Fruit fly (Drosophila melanogaster) whole organism, embryonic: ENCODE measurements around the gene Dap160.

Experiments used
- BtbVII ChIP-seq: fragments of 200-800 bp; sonication (Bioruptor generic); optimal IDR thresholded peaks from 3 replicates; lab custom pipeline; 2017; ENCODE audit warnings: missing biosample characterization, mild to moderate bottlenecking, missing genetic modification characterization
- CG10147 ChIP-seq: fragments of 200-800 bp; sonication (Bioruptor generic); optimal IDR thresholded peaks from 2 replicates; lab custom pipeline; 2019; ENCODE audit warnings: missing biosample characterization, mild to moderate bottlenecking, missing genetic modification characterization, moderate library complexity
- CG11247 ChIP-seq: fragments of 200-800 bp; sonication (Bioruptor generic); IDR thresholded peaks from 2 replicates; pipeline ENCODE4 v1.3.6; 2022; ENCODE audit warnings: missing biosample characterization, missing genetic modification characterization
- CG11695 ChIP-seq: fragments of 200-800 bp; sonication (Bioruptor generic); IDR thresholded peaks from 3 replicates; pipeline ENCODE4 v1.3.6; 2022; ENCODE audit warnings: missing biosample characterization, missing genetic modification characterization
- CG11723 ChIP-seq: fragments of 200-800 bp; sonication (Bioruptor generic); optimal IDR thresholded peaks from 2 replicates; lab custom pipeline; 2017; ENCODE audit warnings: missing biosample characterization, mild to moderate bottlenecking, missing genetic modification characterization
- CG12071 ChIP-seq: fragments of 200-800 bp; sonication (Bioruptor generic); optimal IDR thresholded peaks from 3 replicates; lab custom pipeline; 2018; ENCODE audit warnings: missing biosample characterization, mild to moderate bottlenecking, missing genetic modification characterization
- CG1233 ChIP-seq: fragments of 200-800 bp; sonication (Bioruptor generic); optimal IDR thresholded peaks from 4 replicates; lab custom pipeline; 2018; ENCODE audit warnings: missing biosample characterization, mild to moderate bottlenecking, missing genetic modification characterization
- CG15269 ChIP-seq: fragments of 200-800 bp; sonication (Bioruptor generic); optimal IDR thresholded peaks from 2 replicates; lab custom pipeline; 2018; ENCODE audit warnings: missing biosample characterization, mild to moderate bottlenecking, missing genetic modification characterization, moderate library complexity
- CG15696 ChIP-seq: fragments of 200-800 bp; sonication (Bioruptor generic); optimal IDR thresholded peaks from 2 replicates; lab custom pipeline; 2019; ENCODE audit warnings: missing biosample characterization, mild to moderate bottlenecking, missing genetic modification characterization, moderate library complexity
- CG1603 ChIP-seq: fragments of 200-800 bp; sonication (Bioruptor generic); optimal IDR thresholded peaks from 2 replicates; lab custom pipeline; 2019; ENCODE audit warnings: missing biosample characterization, mild to moderate bottlenecking, missing genetic modification characterization, moderate library complexity
- CG17912 ChIP-seq: fragments of 200-800 bp; sonication (Bioruptor generic); optimal IDR thresholded peaks from 2 replicates; lab custom pipeline; 2018; ENCODE audit warnings: missing biosample characterization, mild to moderate bottlenecking, missing genetic modification characterization
- CG31388 ChIP-seq: fragments of 200-800 bp; sonication (Bioruptor generic); optimal IDR thresholded peaks from 2 replicates; lab custom pipeline; 2016; ENCODE audit warnings: missing biosample characterization, missing genetic modification characterization
- CG4617 ChIP-seq: fragments of 200-800 bp; sonication (Bioruptor generic); optimal IDR thresholded peaks from 3 replicates; lab custom pipeline; 2016; ENCODE audit warnings: missing biosample characterization, missing genetic modification characterization, borderline replicate concordance
- CG5245 ChIP-seq: fragments of 200-800 bp; sonication (Bioruptor generic); optimal IDR thresholded peaks from 3 replicates; lab custom pipeline; 2016; ENCODE audit warnings: missing biosample characterization, missing genetic modification characterization
- CG7372 ChIP-seq: fragments of 200-800 bp; sonication (Bioruptor generic); IDR thresholded peaks from 2 replicates; pipeline ENCODE4 v1.3.6; 2022; ENCODE audit warnings: missing biosample characterization, missing genetic modification characterization
- CG7745 ChIP-seq: fragments of 200-800 bp; sonication (Bioruptor generic); optimal IDR thresholded peaks from 2 replicates; lab custom pipeline; 2018; ENCODE audit warnings: missing biosample characterization, mild to moderate bottlenecking, missing genetic modification characterization, moderate library complexity
- CG8944 ChIP-seq: fragments of 200-800 bp; sonication (Bioruptor generic); optimal IDR thresholded peaks from 3 replicates; lab custom pipeline; 2016; ENCODE audit warnings: missing biosample characterization, missing genetic modification characterization
- CG9437 ChIP-seq: fragments of 200-800 bp; sonication (Bioruptor generic); optimal IDR thresholded peaks from 2 replicates; lab custom pipeline; 2018; ENCODE audit warnings: missing biosample characterization, mild to moderate bottlenecking, missing genetic modification characterization
- CG9609 ChIP-seq: fragments of 200-800 bp; sonication (Bioruptor generic); optimal IDR thresholded peaks from 3 replicates; lab custom pipeline; 2016; ENCODE audit warnings: missing biosample characterization, missing genetic modification characterization
- CrebB ChIP-seq: fragments of 200-800 bp; sonication (Bioruptor generic); optimal IDR thresholded peaks from 3 replicates; lab custom pipeline; 2018; ENCODE audit warnings: missing biosample characterization, mild to moderate bottlenecking, missing genetic modification characterization
- Dfd ChIP-seq, 2 experiments: fragments of >200 bp; optimal IDR thresholded peaks; 2 replicates each; lab custom pipeline; 2017; ENCODE audit warnings: missing biosample characterization in 2 of 2, missing genetic modification characterization in 2 of 2
- Dip3 ChIP-seq: fragments of 200-800 bp; sonication (Bioruptor generic); optimal IDR thresholded peaks from 3 replicates; lab custom pipeline; 2016; ENCODE audit warnings: missing biosample characterization, missing genetic modification characterization
- Fer3 ChIP-seq: fragments of 200-800 bp; sonication (Bioruptor generic); optimal IDR thresholded peaks from 2 replicates; lab custom pipeline; 2018; ENCODE audit warnings: missing biosample characterization, mild to moderate bottlenecking, missing genetic modification characterization, moderate library complexity
- GATAe ChIP-seq: fragments of 200-800 bp; sonication (Bioruptor generic); conservative IDR thresholded peaks from 2 replicates; pipeline ENCODE4 v1.3.6; 2022; ENCODE audit warnings: missing biosample characterization, missing genetic modification characterization
- Lpt ChIP-seq: fragments of >200 bp; optimal IDR thresholded peaks from 2 replicates; lab custom pipeline; 2018; ENCODE audit warnings: missing biosample characterization, missing genetic modification characterization
- MBD-R2 ChIP-seq: fragments of 200-800 bp; sonication (Bioruptor generic); IDR thresholded peaks from 2 replicates; pipeline ENCODE4 v1.3.6; 2022; ENCODE audit warnings: missing biosample characterization, missing genetic modification characterization
- MTF-1 ChIP-seq: fragments of 200-800 bp; sonication (Bioruptor generic); optimal IDR thresholded peaks from 2 replicates; lab custom pipeline; 2018; ENCODE audit warnings: missing biosample characterization, mild to moderate bottlenecking, missing genetic modification characterization, borderline replicate concordance
- Mad ChIP-seq: fragments of 200-800 bp; sonication (Bioruptor generic); optimal IDR thresholded peaks from 2 replicates; lab custom pipeline; 2016; ENCODE audit warnings: missing biosample characterization, missing genetic modification characterization
- Max ChIP-seq: fragments of 200-800 bp; sonication (Bioruptor generic); optimal IDR thresholded peaks from 2 replicates; lab custom pipeline; 2016; ENCODE audit warnings: missing biosample characterization, mild to moderate bottlenecking, missing genetic modification characterization
- Mes4 ChIP-seq: fragments of 200-800 bp; sonication (Bioruptor generic); optimal IDR thresholded peaks from 2 replicates; lab custom pipeline; 2016; ENCODE audit warnings: missing biosample characterization, missing genetic modification characterization
- Pdp1 ChIP-seq, 2 experiments: fragments of 200-800 bp; sonication (Bioruptor generic); optimal IDR thresholded peaks; 3 replicates each; lab custom pipeline; 2016; ENCODE audit warnings: missing biosample characterization in 2 of 2, missing genetic modification characterization in 2 of 2, mild to moderate bottlenecking in 1 of 2, moderate library complexity in 1 of 2
- Six4 ChIP-seq: fragments of 200-800 bp; sonication (Bioruptor generic); optimal IDR thresholded peaks from 2 replicates; lab custom pipeline; 2016; ENCODE audit warnings: missing biosample characterization, missing genetic modification characterization
- Vsx1 ChIP-seq: fragments of 200-800 bp; sonication (Bioruptor generic); optimal IDR thresholded peaks from 2 replicates; lab custom pipeline; 2017; ENCODE audit warnings: missing biosample characterization, mild to moderate bottlenecking, missing genetic modification characterization, missing genetic modification reagents
- btn ChIP-seq: fragments of 200-800 bp; sonication (Bioruptor generic); optimal IDR thresholded peaks from 2 replicates; lab custom pipeline; 2016; ENCODE audit warnings: missing biosample characterization, missing genetic modification characterization
- dpn ChIP-seq, 2 experiments: fragments of 200-800 bp; sonication (Bioruptor generic); optimal IDR thresholded peaks; 3 replicates each; lab custom pipeline; 2016; ENCODE audit warnings: missing biosample characterization in 2 of 2, missing genetic modification characterization in 2 of 2
- en ChIP-seq: fragments of 200-800 bp; sonication (Bioruptor generic); optimal IDR thresholded peaks from 2 replicates; lab custom pipeline; 2016; ENCODE audit warnings: missing biosample characterization, missing genetic modification characterization
- exex ChIP-seq: fragments of 200-800 bp; sonication (Bioruptor generic); optimal IDR thresholded peaks from 4 replicates; lab custom pipeline; 2018; ENCODE audit warnings: missing biosample characterization, mild to moderate bottlenecking, missing genetic modification characterization, moderate library complexity
- gcm ChIP-seq: fragments of 200-800 bp; sonication (Bioruptor generic); optimal IDR thresholded peaks from 2 replicates; lab custom pipeline; 2019; ENCODE audit warnings: missing biosample characterization, mild to moderate bottlenecking, missing genetic modification characterization, moderate library complexity
- jumu ChIP-seq: fragments of 200-800 bp; sonication (Bioruptor generic); optimal IDR thresholded peaks from 3 replicates; lab custom pipeline; 2016; ENCODE audit warnings: missing biosample characterization, missing genetic modification characterization
- knrl ChIP-seq: fragments of 200-800 bp; sonication (Bioruptor generic); IDR thresholded peaks from 3 replicates; pipeline ENCODE4 v1.3.6; 2022; ENCODE audit warnings: missing biosample characterization, missing genetic modification characterization; ENCODE audit not compliant: partially characterized antibody
- mld ChIP-seq: fragments of 200-800 bp; sonication (Bioruptor generic); IDR thresholded peaks from 3 replicates; pipeline ENCODE4 v1.3.6; 2022; ENCODE audit warnings: missing biosample characterization, missing genetic modification characterization; ENCODE audit not compliant: partially characterized antibody
- nom ChIP-seq: fragments of 200-800 bp; sonication (Bioruptor generic); optimal IDR thresholded peaks from 2 replicates; lab custom pipeline; 2017; ENCODE audit warnings: missing biosample characterization, missing genetic modification characterization, mild to moderate bottlenecking, moderate library complexity, missing genetic modification reagents
- prd ChIP-seq, 3 experiments: fragments of >200 bp in 2 of 3; fragments of 200-800 bp in 1 of 3; sonication (Bioruptor generic) in 1 of 3; optimal IDR thresholded peaks in 2 of 3; IDR thresholded peaks in 1 of 3; 2 replicates in 2 of 3; 3 replicates in 1 of 3; pipeline versions ENCODE4 v1.3.6 to Lab custom; 2017 to 2022; ENCODE audit warnings: missing biosample characterization in 1 of 3, missing genetic modification characterization in 1 of 3
- ranshi ChIP-seq: fragments of 200-800 bp; sonication (Bioruptor generic); IDR thresholded peaks from 2 replicates; pipeline ENCODE4 v1.3.6; 2022; ENCODE audit warnings: missing biosample characterization, missing genetic modification characterization
- slou ChIP-seq: fragments of 200-800 bp; sonication (Bioruptor generic); optimal IDR thresholded peaks from 3 replicates; lab custom pipeline; 2016; ENCODE audit warnings: missing biosample characterization, missing genetic modification characterization
- tgo ChIP-seq: fragments of 200-800 bp; sonication (Bioruptor generic); IDR thresholded peaks from 3 replicates; pipeline ENCODE4 v1.3.6; 2022; ENCODE audit warnings: missing biosample characterization, missing genetic modification characterization
- trem ChIP-seq: fragments of 200-800 bp; optimal IDR thresholded peaks from 3 replicates; lab custom pipeline; 2019; ENCODE audit warnings: missing biosample characterization, mild to moderate bottlenecking, missing genetic modification characterization, moderate library complexity
- vvl ChIP-seq: fragments of 200-800 bp; sonication (Bioruptor generic); IDR thresholded peaks from 2 replicates; pipeline ENCODE4 v1.3.6; 2022; ENCODE audit warnings: missing biosample characterization, missing genetic modification characterization

Dap160 gene

dm6 chr2L:21156156-21157040, 14.3 kb upstream of the Dap160 start, which contains the start of the genes Mpp6 and E2f2 (continued):
- TF ChIP-seq trem (tag; lab: Kevin White, UChicago) (peak; percentile 33), CG10147 (no peak), Mes4 (GFP tag; lab: Kevin White, UChicago) (no peak), CG11723 (GFP tag; lab: Kevin White, UChicago) (no peak), tgo (GFP tag; lab: Robert Waterston, UW) (peak; percentile 14; the same call in 1 of the 3 replicates), CG5245 (no peak), Mad (peak; percentile 23), Vsx1 (no peak), CrebB (tag; lab: Kevin White, UChicago) (no peak), CG1233 (GFP tag; lab: Kevin White, UChicago) (no peak), Fer3 (tag; lab: Kevin White, UChicago) (no peak), CG11247 (peak; percentile 71), dpn (GFP tag; optimal IDR thresholded peaks at IDR 0.05; lab: Kevin White, UChicago) (peak; percentile 27 to 45), btn (GFP tag; lab: Kevin White, UChicago) (no peak), CG9437 (peak; percentile 27), CG31388 (GFP tag; lab: Kevin White, UChicago) (no peak), Pdp1 (GFP tag; optimal IDR thresholded peaks at IDR 0.05; lab: Kevin White, UChicago) (peak in 1 of 2 experiments; percentile 16), CG15696 (no peak), nom (peak; percentile 11), CG15269 (tag; lab: Kevin White, UChicago) (no peak), slou (no peak), gcm (GFP tag; lab: Kevin White, UChicago) (no peak), CG11695 (no peak), CG7745 (tag; lab: Kevin White, UChicago) (no peak), Dip3 (GFP tag; lab: Kevin White, UChicago) (peak; percentile 29), mld (peak; percentile 84), CG4617 (peak; percentile 4), Lpt (GFP tag; lab: Kevin White, UChicago) (no peak), CG12071 (GFP tag; lab: Kevin White, UChicago) (no peak), vvl (GFP tag; lab: Robert Waterston, UW) (peak; percentile 63; the same call in 1 of the 2 replicates), knrl (GFP tag; lab: Robert Waterston, UW) (peak; percentile 84), Dfd (GFP tag; optimal IDR thresholded peaks at IDR 0.05; lab: Kevin White, UChicago) (no peak), CG8944 (GFP tag; lab: Kevin White, UChicago) (no peak), BtbVII (GFP tag; lab: Kevin White, UChicago) (no peak), CG9609 (GFP tag; lab: Kevin White, UChicago) (no peak), prd (optimal IDR thresholded peaks at IDR 0.05; lab: Kevin White, UChicago) (no peak), prd (GFP tag; IDR thresholded peaks at IDR 0.05; lab: Robert Waterston, UW) (peak; percentile 54), CG7372 (GFP tag; lab: Robert Waterston, UW) (no peak), MTF-1 (GFP tag; lab: Kevin White, UChicago) (no peak), CG17912 (GFP tag; lab: Kevin White, UChicago) (no peak), jumu (no peak), GATAe (GFP tag; lab: Robert Waterston, UW) (no peak), Max (GFP tag; lab: Kevin White, UChicago) (peak; percentile 32), Six4 (no peak), ranshi (GFP tag; lab: Robert Waterston, UW) (no peak), en (GFP tag; lab: Kevin White, UChicago) (no peak), MBD-R2 (GFP tag; lab: Robert Waterston, UW) (peak; percentile 81), exex (tag; lab: Kevin White, UChicago) (no peak), CG1603 (tag; lab: Kevin White, UChicago) (peak; percentile 60)
